Worm (Caenorhabditis elegans) whole organism, mixed stage, embryonic: ENCODE measurements around the gene mps-2.

Experiments used
- ceh-83 ChIP-seq: fragments of 200-800 bp; sonication (Bioruptor generic); optimal IDR thresholded peaks from 2 replicates; lab custom pipeline; 2018; ENCODE audit warnings: mild to moderate bottlenecking, missing genetic modification characterization, missing compliant biosample characterization
- mep-1 ChIP-seq: fragments of 150-350 bp; optimal IDR thresholded peaks from 2 replicates; lab custom pipeline; 2017; ENCODE audit warnings: missing biosample characterization, missing genetic modification reagents, missing genetic modification characterization, inconsistent platforms
- nhr-2 ChIP-seq: fragments of 150-350 bp; optimal IDR thresholded peaks from 2 replicates; lab custom pipeline; 2014; ENCODE audit warnings: missing biosample characterization, missing genetic modification characterization
- nhr-237 ChIP-seq: fragments of 150-350 bp; optimal IDR thresholded peaks from 2 replicates; lab custom pipeline; 2014; ENCODE audit warnings: missing biosample characterization, missing genetic modification characterization
- snpc-4 ChIP-seq: fragments of 150-350 bp; optimal IDR thresholded peaks from 2 replicates; lab custom pipeline; 2014; ENCODE audit warnings: missing biosample characterization, missing genetic modification characterization
- sptf-1 ChIP-seq: sonication (generic microtip); optimal IDR thresholded peaks from 2 replicates; lab custom pipeline; 2017; ENCODE audit warnings: mild to moderate bottlenecking, missing genetic modification characterization, moderate library complexity, missing compliant biosample characterization
- tbx-8 ChIP-seq: fragments of 200-800 bp; sonication (Bioruptor generic); optimal IDR thresholded peaks from 2 replicates; lab custom pipeline; 2018; ENCODE audit warnings: mild to moderate bottlenecking, missing genetic modification characterization, moderate library complexity, missing compliant biosample characterization
- unc-39 ChIP-seq: fragments of 150-350 bp; optimal IDR thresholded peaks from 2 replicates; lab custom pipeline; 2014; ENCODE audit warnings: missing biosample characterization, missing genetic modification characterization
- unc-62 ChIP-seq: fragments of 150-350 bp; optimal IDR thresholded peaks from 2 replicates; lab custom pipeline; 2014; ENCODE audit warnings: missing biosample characterization, missing genetic modification reagents, missing genetic modification characterization
- ztf-11 ChIP-seq: fragments of 150-350 bp; optimal IDR thresholded peaks from 2 replicates; lab custom pipeline; 2014; ENCODE audit warnings: missing biosample characterization, missing genetic modification characterization

DNA sequence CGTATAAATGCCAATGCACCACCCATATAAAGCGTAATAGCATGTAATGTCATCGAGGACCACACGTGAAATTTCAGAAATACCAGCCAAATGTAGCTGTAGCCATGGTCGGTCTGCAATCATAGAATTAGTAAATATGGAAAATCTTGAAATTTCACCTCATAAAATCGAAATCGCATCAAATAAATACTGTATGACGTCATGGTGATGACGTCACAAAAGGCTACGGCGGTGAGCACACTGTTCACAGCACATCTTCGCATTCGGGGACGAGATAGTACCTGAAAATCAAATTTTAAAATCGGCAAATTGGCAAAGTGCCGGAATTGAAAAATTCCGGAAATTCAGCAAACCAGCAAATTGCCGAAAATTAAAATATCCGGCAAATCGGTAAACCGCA lies 37.7 kb upstream of the mps-2 start:
- TF ChIP-seq ceh-83 (GFP tag; lab: Kevin White, UChicago) (no peak), mep-1 (tag; lab: Kevin White, UChicago) (no peak), unc-62 (GFP tag; lab: Kevin White, UChicago) (no peak), nhr-237 (tag; lab: Kevin White, UChicago) (no peak), unc-39 (tag; lab: Kevin White, UChicago) (no peak), ztf-11 (tag; lab: Kevin White, UChicago) (no peak), tbx-8 (no peak), snpc-4 (tag; lab: Kevin White, UChicago) (no peak), nhr-2 (no peak), sptf-1 (tag; lab: Kevin White, UChicago) (no peak)
